Fruit fly (Drosophila melanogaster): Measurements from ENCODE around the gene rux.
A peak's percentile ranks its signal among the peaks of the same experiment; 100 is the strongest.

The rux gene

DNA sequence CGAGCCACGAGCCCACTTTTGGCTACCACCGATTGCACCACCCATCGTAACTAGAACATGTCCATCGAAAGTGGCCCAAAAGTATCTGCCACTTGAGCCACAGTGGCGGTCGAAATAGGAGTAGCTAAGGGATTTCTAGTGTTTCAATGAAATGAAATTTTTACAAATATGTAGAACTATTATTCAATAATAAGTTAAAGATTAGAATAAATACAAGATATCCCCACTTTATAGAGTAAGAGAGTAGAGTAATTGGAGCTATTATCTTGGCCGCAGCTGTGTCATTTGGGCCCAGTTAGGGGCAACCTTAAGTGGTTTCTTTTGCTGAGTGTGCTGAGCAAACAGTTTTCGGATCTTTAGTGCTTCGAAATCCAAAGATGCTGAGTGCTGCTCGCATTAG is 48.2 kb downstream of the rux start (continued):
- TF ChIP-seq tio (GFP tag; optimal IDR thresholded peaks at IDR 0.05) (no peak), psq (GFP tag; optimal IDR thresholded peaks at IDR 0.05) (no peak), Nf-YC (tag; optimal IDR thresholded peaks at IDR 0.05) (no peak), CG34224 (GFP tag; IDR thresholded peaks at IDR 0.05; ENCODE audit: partially characterized antibody) (no peak), CG9727 (GFP tag; optimal IDR thresholded peaks at IDR 0.05) (peak; percentile 2), CG9876 (GFP tag; optimal IDR thresholded peaks at IDR 0.05) (no peak), Opbp (GFP tag; IDR thresholded peaks at IDR 0.05; ENCODE audit: partially characterized antibody) (no peak), ci (GFP tag; IDR thresholded peaks at IDR 0.05) (peak; percentile 79), hkb (optimal IDR thresholded peaks at IDR 0.05) (no peak), hkb (GFP tag; IDR thresholded peaks at IDR 0.05) (peak; percentile 66), CG14860 (GFP tag; IDR thresholded peaks at IDR 0.05; ENCODE audit: partially characterized antibody) (no peak), hth (optimal IDR thresholded peaks at IDR 0.05) (no peak), ham (GFP tag; IDR thresholded peaks at IDR 0.05) (no peak), CG30431 (GFP tag; optimal IDR thresholded peaks at IDR 0.05) (no peak), twi (tag; optimal IDR thresholded peaks at IDR 0.05) (no peak), fd96Cb (tag; optimal IDR thresholded peaks at IDR 0.05) (peak; percentile 42), Bteb2 (GFP tag; optimal IDR thresholded peaks at IDR 0.05) (no peak), CG43689 (GFP tag; IDR thresholded peaks at IDR 0.05) (no peak), CG10209 (GFP tag; optimal IDR thresholded peaks at IDR 0.05) (peak; percentile 14), CG11247 (GFP tag; IDR thresholded peaks at IDR 0.05) (no peak), Nf-YB (GFP tag; optimal IDR thresholded peaks at IDR 0.05) (no peak), H2.0 (GFP tag; IDR thresholded peaks at IDR 0.05) (no peak), CG3281 (GFP tag; optimal IDR thresholded peaks at IDR 0.05) (peak; percentile 8), dan (GFP tag; IDR thresholded peaks at IDR 0.05) (no peak), yki (optimal IDR thresholded peaks at IDR 0.05) (no peak), CG12391 (tag; optimal IDR thresholded peaks at IDR 0.05) (peak; percentile 52), CG18764 (GFP tag; optimal IDR thresholded peaks at IDR 0.05) (no peak), CG15269 (tag; optimal IDR thresholded peaks at IDR 0.05) (peak; percentile 65), gsb (GFP tag; IDR thresholded peaks at IDR 0.05) (peak; percentile 34; the same call in 1 of the 2 replicates), danr (GFP tag; IDR thresholded peaks at IDR 0.05) (no peak), al (GFP tag; IDR thresholded peaks at IDR 0.05) (no peak), Doc3 (GFP tag; IDR thresholded peaks at IDR 0.05; ENCODE audit: partially characterized antibody) (no peak), Sry-δ (GFP tag; optimal IDR thresholded peaks at IDR 0.05) (no peak), CG10321 (GFP tag; IDR thresholded peaks at IDR 0.05) (no peak), so (GFP tag; IDR thresholded peaks at IDR 0.05) (no peak), fru (optimal IDR thresholded peaks at IDR 0.05) (no peak), Doc2 (GFP tag; IDR thresholded peaks at IDR 0.05) (no peak), CG6254 (GFP tag; optimal IDR thresholded peaks at IDR 0.05) (peak; percentile 10), tup (GFP tag; optimal IDR thresholded peaks at IDR 0.05) (no peak), CG6272 (GFP tag; IDR thresholded peaks at IDR 0.05) (no peak), CG17359 (tag; optimal IDR thresholded peaks at IDR 0.05) (peak; percentile 61), CG16863 (GFP tag; optimal IDR thresholded peaks at IDR 0.05) (peak; percentile 4), NC2α (GFP tag; optimal IDR thresholded peaks at IDR 0.05) (no peak), CG1603 (tag; optimal IDR thresholded peaks at IDR 0.05) (peak; percentile 54), gt (GFP tag; IDR thresholded peaks at IDR 0.05) (no peak), rib (GFP tag; IDR thresholded peaks at IDR 0.05) (no peak), CG7372 (GFP tag; IDR thresholded peaks at IDR 0.05) (no peak), trh (GFP tag; optimal IDR thresholded peaks at IDR 0.05) (no peak), ara (GFP tag; IDR thresholded peaks at IDR 0.05) (peak; percentile 61; the same call in 1 of the 2 replicates), peb (GFP tag; IDR thresholded peaks at IDR 0.05) (peak; percentile 23; the same call in 1 of the 2 replicates), CG17385 (GFP tag; optimal IDR thresholded peaks at IDR 0.05) (peak; percentile 25), hbn (GFP tag; IDR thresholded peaks at IDR 0.05; ENCODE audit: partially characterized antibody) (no peak), gem (tag; optimal IDR thresholded peaks at IDR 0.05) (peak; percentile 64), Dip3 (GFP tag; optimal IDR thresholded peaks at IDR 0.05) (no peak)

Data from whole organism, embryonic.